Worm (Caenorhabditis elegans): Measurements from ENCODE around the gene ivd-1.
A peak's percentile ranks its signal among the peaks of the same experiment; 100 is the strongest.

ivd-1 gene

ce11 chrIV:5111533-5111932 lies 22.9 kb upstream of the ivd-1 start, which contains the start of gene AC7.3:
TSS of gene AC7.3 (plus strand) at chrIV:5111833.
- TF ChIP-seq nhr-27 (tag; optimal IDR thresholded peaks at IDR 0.05) (no peak), lag-1 (GFP tag; IDR thresholded peaks at IDR 0.05) (no peak), egl-18 (GFP tag; IDR thresholded peaks at IDR 0.05) (no peak), snpc-1.3 (tag; optimal IDR thresholded peaks at IDR 0.05; ENCODE audit: insufficient read depth) (no peak), cebp-2 (GFP tag; IDR thresholded peaks at IDR 0.05) (no peak)

- TF ChIP-seq sdz-38 (tag; optimal IDR thresholded peaks at IDR 0.05) (no peak), nhr-80 (tag; optimal IDR thresholded peaks at IDR 0.05) (no peak), madf-8 (GFP tag; conservative IDR thresholded peaks at IDR 0.05) (no peak), unc-130 (GFP tag; optimal IDR thresholded peaks at IDR 0.05) (no peak), dpl-1 (GFP tag; optimal IDR thresholded peaks at IDR 0.05) (no peak)
These were observed 21.8 kb upstream of the ivd-1 start for ce11 chrIV:5110391-5110930.

ce11 chrIV:5109943-5110342 lies 21.3 kb upstream of the ivd-1 start:
- TF ChIP-seq ztf-18 (tag; optimal IDR thresholded peaks at IDR 0.05) = no peak
- no peak for TF ChIP-seq ztf-28 (GFP tag; IDR thresholded peaks at IDR 0.05)
- TF ChIP-seq nhr-120 (GFP tag; IDR thresholded peaks at IDR 0.05) = no peak
- TF ChIP-seq pha-4 (tag; optimal IDR thresholded peaks at IDR 0.05) = no peak
- no peak for TF ChIP-seq F37B4.10 (GFP tag; IDR thresholded peaks at IDR 0.05)
- TF ChIP-seq nfyb-1 (GFP tag; IDR thresholded peaks at IDR 0.05) = no peak
- no peak for TF ChIP-seq aptf-3 (GFP tag; IDR thresholded peaks at IDR 0.05)
- no peak for TF ChIP-seq F10E7.11 (tag; optimal IDR thresholded peaks at IDR 0.05)
- TF ChIP-seq ceh-40 (GFP tag; IDR thresholded peaks at IDR 0.05) = no peak
- TF ChIP-seq lin-54 (GFP tag; optimal IDR thresholded peaks at IDR 0.05) = no peak
- TF ChIP-seq nhr-80 (tag; optimal IDR thresholded peaks at IDR 0.05) = no peak
- no peak for TF ChIP-seq ceh-79 (tag; optimal IDR thresholded peaks at IDR 0.05)
- no peak for TF ChIP-seq let-607 (tag; optimal IDR thresholded peaks at IDR 0.05)
- TF ChIP-seq nfya-1 (tag; optimal IDR thresholded peaks at IDR 0.05; ENCODE audit: borderline replicate concordance, insufficient read depth) = no peak
- TF ChIP-seq bed-1 (GFP tag; IDR thresholded peaks at IDR 0.05) = no peak
- no peak for TF ChIP-seq madf-8 (GFP tag; conservative IDR thresholded peaks at IDR 0.05)
- no peak for TF ChIP-seq F57C9.4 (tag; optimal IDR thresholded peaks at IDR 0.05)
- TF ChIP-seq Y56A3A.18 (GFP tag; IDR thresholded peaks at IDR 0.05) = no peak
- TF ChIP-seq tlf-1 (GFP tag; optimal IDR thresholded peaks at IDR 0.05) = no peak

- no peak for TF ChIP-seq lag-1 (GFP tag; IDR thresholded peaks at IDR 0.05)
- no peak for TF ChIP-seq lin-26 (GFP tag; IDR thresholded peaks at IDR 0.05)
- TF ChIP-seq F57C9.4 (tag; optimal IDR thresholded peaks at IDR 0.05) = no peak
- TF ChIP-seq ccch-3 (GFP tag; optimal IDR thresholded peaks at IDR 0.05) = no peak
These were observed 20.3 kb upstream of the ivd-1 start for ce11 chrIV:5108971-5109370.

ce11 chrIV:5103229-5103894 lies 14.7 kb upstream of the ivd-1 start, which contains the start of gene C02B10.3:
TSS of gene C02B10.3 (minus strand) at chrIV:5103279.
- TF ChIP-seq mxl-1 (tag; optimal IDR thresholded peaks at IDR 0.05) = no peak
- TF ChIP-seq hmg-1.2 (GFP tag; IDR thresholded peaks at IDR 0.05) = peak; percentile 7; the same call in 1 of the 2 replicates
- no peak for TF ChIP-seq sptf-2 (GFP tag; optimal IDR thresholded peaks at IDR 0.05)
- peak; percentile 36 for TF ChIP-seq K12H6.12 (tag; optimal IDR thresholded peaks at IDR 0.05)
- TF ChIP-seq madf-8 (GFP tag; conservative IDR thresholded peaks at IDR 0.05) = no peak
